Worm (Caenorhabditis elegans) whole organism, mixed stage, embryonic: ENCODE data around the gene bath-28.

Experiments used
- M03D4.4 ChIP-seq: sonication (generic microtip); optimal IDR thresholded peaks from 2 replicates; lab custom pipeline; 2017; ENCODE audit warnings: mild to moderate bottlenecking, missing genetic modification characterization, missing compliant biosample characterization
- ceh-39 ChIP-seq: fragments of 150-350 bp; optimal IDR thresholded peaks from 2 replicates; lab custom pipeline; 2014; ENCODE audit warnings: missing biosample characterization, missing genetic modification characterization
- ceh-43 ChIP-seq: fragments of 200-800 bp; sonication (Bioruptor generic); optimal IDR thresholded peaks from 2 replicates; lab custom pipeline; 2018; ENCODE audit warnings: mild to moderate bottlenecking, missing genetic modification characterization, moderate library complexity, missing compliant biosample characterization
- ceh-83 ChIP-seq: fragments of 200-800 bp; sonication (Bioruptor generic); optimal IDR thresholded peaks from 2 replicates; lab custom pipeline; 2018; ENCODE audit warnings: mild to moderate bottlenecking, missing genetic modification characterization, missing compliant biosample characterization
- ces-1 ChIP-seq: fragments of 150-350 bp; optimal IDR thresholded peaks from 2 replicates; lab custom pipeline; 2014; ENCODE audit warnings: missing biosample characterization, missing genetic modification reagents, missing genetic modification characterization
- drap-1 ChIP-seq: fragments of 200-800 bp; sonication (Bioruptor generic); optimal IDR thresholded peaks from 3 replicates; lab custom pipeline; 2018; ENCODE audit warnings: mild to moderate bottlenecking, missing genetic modification characterization, missing compliant biosample characterization
- elt-3 ChIP-seq: fragments of 150-350 bp; optimal IDR thresholded peaks from 2 replicates; lab custom pipeline; 2014; ENCODE audit warnings: missing biosample characterization, missing genetic modification characterization
- flh-1 ChIP-seq: fragments of 200-800 bp; sonication (Bioruptor generic); optimal IDR thresholded peaks from 2 replicates; lab custom pipeline; 2018; ENCODE audit warnings: mild to moderate bottlenecking, missing genetic modification characterization, moderate library complexity, missing compliant biosample characterization
- ham-2 ChIP-seq: fragments of 200-800 bp; sonication (Bioruptor generic); optimal IDR thresholded peaks from 2 replicates; lab custom pipeline; 2018; ENCODE audit warnings: mild to moderate bottlenecking, missing genetic modification characterization, missing compliant biosample characterization
- hlh-1 ChIP-seq: fragments of 150-350 bp; optimal IDR thresholded peaks from 2 replicates; lab custom pipeline; 2014; ENCODE audit warnings: missing biosample characterization, missing genetic modification reagents, missing genetic modification characterization
- lin-13 ChIP-seq: fragments of 150-350 bp; optimal IDR thresholded peaks from 2 replicates; lab custom pipeline; 2014; ENCODE audit warnings: missing biosample characterization, missing genetic modification characterization
- lin-32 ChIP-seq: fragments of 200-800 bp; sonication (Bioruptor generic); optimal IDR thresholded peaks from 2 replicates; lab custom pipeline; 2018; ENCODE audit warnings: mild to moderate bottlenecking, missing genetic modification characterization, missing compliant biosample characterization
- mab-5 ChIP-seq: fragments of 150-350 bp; optimal IDR thresholded peaks from 2 replicates; lab custom pipeline; 2014; ENCODE audit warnings: missing biosample characterization, missing genetic modification characterization
- mep-1 ChIP-seq: fragments of 150-350 bp; optimal IDR thresholded peaks from 2 replicates; lab custom pipeline; 2017; ENCODE audit warnings: missing biosample characterization, missing genetic modification reagents, missing genetic modification characterization, inconsistent platforms
- nhr-28 ChIP-seq: fragments of 150-350 bp; optimal IDR thresholded peaks from 2 replicates; lab custom pipeline; 2014; ENCODE audit warnings: missing biosample characterization, missing genetic modification characterization
- nhr-76 ChIP-seq: sonication (generic microtip); optimal IDR thresholded peaks from 2 replicates; lab custom pipeline; 2017; ENCODE audit warnings: missing biosample characterization, missing genetic modification characterization
- pha-4 ChIP-seq: fragments of 150-350 bp; optimal IDR thresholded peaks from 2 replicates; lab custom pipeline; 2018; ENCODE audit warnings: missing biosample characterization, missing genetic modification reagents, missing genetic modification characterization
- sem-2 ChIP-seq: fragments of 200-800 bp; sonication (Bioruptor generic); optimal IDR thresholded peaks from 2 replicates; lab custom pipeline; 2018; ENCODE audit warnings: mild to moderate bottlenecking, missing genetic modification characterization, missing compliant biosample characterization
- sptf-1 ChIP-seq: sonication (generic microtip); optimal IDR thresholded peaks from 2 replicates; lab custom pipeline; 2017; ENCODE audit warnings: mild to moderate bottlenecking, missing genetic modification characterization, moderate library complexity, missing compliant biosample characterization
- tbx-8 ChIP-seq: fragments of 200-800 bp; sonication (Bioruptor generic); optimal IDR thresholded peaks from 2 replicates; lab custom pipeline; 2018; ENCODE audit warnings: mild to moderate bottlenecking, missing genetic modification characterization, moderate library complexity, missing compliant biosample characterization
- unc-120 ChIP-seq: sonication (generic microtip); optimal IDR thresholded peaks from 2 replicates; lab custom pipeline; 2017; ENCODE audit warnings: missing genetic modification characterization, missing compliant biosample characterization; ENCODE audit not compliant: poor library complexity, severe bottlenecking
- unc-39 ChIP-seq: fragments of 150-350 bp; optimal IDR thresholded peaks from 2 replicates; lab custom pipeline; 2014; ENCODE audit warnings: missing biosample characterization, missing genetic modification characterization
- unc-62 ChIP-seq: fragments of 150-350 bp; optimal IDR thresholded peaks from 2 replicates; lab custom pipeline; 2014; ENCODE audit warnings: missing biosample characterization, missing genetic modification reagents, missing genetic modification characterization
- zip-8 ChIP-seq: fragments of 150-350 bp; optimal IDR thresholded peaks from 2 replicates; lab custom pipeline; 2014; ENCODE audit warnings: missing biosample characterization, missing genetic modification characterization

The bath-28 gene

ce11 chrII:3327104-3327503, 17.7 kb downstream of the bath-28 start, which contains the start of gene Y46D2A.3:
Gene Y46D2A.3, minus strand, starts transcription at chrII:3327204.
- no peak for TF ChIP-seq lin-32 (GFP tag; lab: Kevin White, UChicago)
- no peak for TF ChIP-seq nhr-28 (tag; lab: Kevin White, UChicago)
- TF ChIP-seq flh-1 (GFP tag; lab: Kevin White, UChicago): no peak

DNA sequence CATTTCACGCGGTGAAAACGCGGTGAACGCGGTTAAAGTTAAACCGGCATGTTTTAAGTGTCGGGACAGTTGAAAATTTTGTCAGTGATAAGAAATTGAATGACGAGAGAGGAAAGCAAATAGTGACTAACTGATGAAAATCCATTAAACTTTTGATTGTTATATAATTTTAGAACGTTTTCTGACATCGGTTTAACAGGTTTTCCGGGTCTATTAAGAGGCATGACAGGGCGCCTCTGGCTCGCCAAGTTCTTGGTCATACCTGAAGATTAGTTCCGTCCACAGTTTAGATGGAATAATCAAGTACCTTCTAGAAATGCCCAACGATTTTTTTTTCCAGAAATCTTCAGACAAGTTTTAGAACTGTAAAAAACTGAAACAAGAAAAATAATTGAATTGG, 21.6 kb downstream of the bath-28 start, which contains the start of gene Y46D2A.2:
Y46D2A.2 (minus strand) TSS at position 101 of the 400 bp plus-strand sequence.
- TF ChIP-seq tbx-8 (no peak), lin-13 (tag; lab: Kevin White, UChicago) (no peak), ceh-83 (no peak), flh-1 (GFP tag; lab: Kevin White, UChicago) (no peak), unc-62 (no peak), unc-120 (tag; lab: Kevin White, UChicago) (no peak), drap-1 (GFP tag; lab: Kevin White, UChicago) (no peak), M03D4.4 (tag; lab: Kevin White, UChicago) (no peak), mab-5 (no peak), hlh-1 (tag; lab: Kevin White, UChicago) (no peak), pha-4 (tag; lab: Kevin White, UChicago) (no peak), ces-1 (GFP tag; lab: Kevin White, UChicago) (no peak), ceh-39 (tag; lab: Kevin White, UChicago) (no peak)

ce11 chrII:3322257-3322656, 22.5 kb downstream of the bath-28 start, which contains the start of gene Y46D2A.1:
Gene Y46D2A.1, plus strand, starts transcription at chrII:3322557.
- TF ChIP-seq sptf-1 (tag; lab: Kevin White, UChicago): no peak
- TF ChIP-seq ceh-43: no peak
- no peak for TF ChIP-seq ham-2 (GFP tag; lab: Kevin White, UChicago)
- TF ChIP-seq zip-8 (tag; lab: Kevin White, UChicago): no peak
- TF ChIP-seq flh-1 (GFP tag; lab: Kevin White, UChicago): no peak
- no peak for TF ChIP-seq ceh-39 (tag; lab: Kevin White, UChicago)
- TF ChIP-seq nhr-76 (tag; lab: Kevin White, UChicago): no peak
- TF ChIP-seq unc-120 (tag; lab: Kevin White, UChicago): no peak
- TF ChIP-seq ces-1 (GFP tag; lab: Kevin White, UChicago): no peak
- no peak for TF ChIP-seq tbx-8

ce11 chrII:3318839-3319238, 25.9 kb downstream of the bath-28 start:
- TF ChIP-seq tbx-8 (no peak), drap-1 (GFP tag; lab: Kevin White, UChicago) (no peak), elt-3 (tag; lab: Kevin White, UChicago) (no peak), pha-4 (tag; lab: Kevin White, UChicago) (no peak), unc-120 (tag; lab: Kevin White, UChicago) (no peak), unc-39 (tag; lab: Kevin White, UChicago) (no peak), nhr-28 (tag; lab: Kevin White, UChicago) (no peak), ham-2 (GFP tag; lab: Kevin White, UChicago) (no peak), sptf-1 (tag; lab: Kevin White, UChicago) (no peak), mab-5 (no peak), ceh-39 (tag; lab: Kevin White, UChicago) (no peak), sem-2 (GFP tag; lab: Kevin White, UChicago) (no peak), zip-8 (tag; lab: Kevin White, UChicago) (no peak)

DNA sequence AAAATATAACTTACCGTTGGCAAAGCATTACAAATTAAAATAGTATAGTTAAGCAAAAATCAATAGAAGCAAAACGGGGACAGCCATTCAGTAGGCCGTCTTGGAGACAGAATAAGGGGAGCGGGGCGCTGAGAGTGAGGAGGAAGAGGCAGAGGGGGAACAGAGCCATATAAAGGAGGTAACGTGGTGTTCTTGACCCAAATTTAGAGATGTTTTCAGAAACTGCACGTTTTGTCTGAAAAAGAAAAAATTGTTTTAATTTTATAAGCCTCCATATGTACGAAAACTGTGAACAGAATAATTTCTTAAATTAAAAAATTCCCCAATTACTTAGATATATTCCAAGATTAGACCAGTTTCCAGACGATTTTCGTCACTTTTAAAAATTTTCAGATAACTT, 31.3 kb downstream of the bath-28 start, which contains the start of gene F39E9.6:
F39E9.6 (minus strand) TSS at position 101 of the 400 bp plus-strand sequence.
- TF ChIP-seq mep-1 (no peak), sptf-1 (tag; lab: Kevin White, UChicago) (no peak), drap-1 (GFP tag; lab: Kevin White, UChicago) (no peak), pha-4 (tag; lab: Kevin White, UChicago) (no peak), ceh-83 (no peak), hlh-1 (tag; lab: Kevin White, UChicago) (no peak), zip-8 (tag; lab: Kevin White, UChicago) (no peak)

- TF ChIP-seq elt-3 (tag; lab: Kevin White, UChicago) (no peak), unc-120 (tag; lab: Kevin White, UChicago) (peak; percentile 4), hlh-1 (tag; lab: Kevin White, UChicago) (peak; percentile 72)
These were observed 33.7 kb downstream of the bath-28 start for ce11 chrII:3310957-3311657.
